Worm (Caenorhabditis elegans): ENCODE data around the gene hpx-2.

DNA sequence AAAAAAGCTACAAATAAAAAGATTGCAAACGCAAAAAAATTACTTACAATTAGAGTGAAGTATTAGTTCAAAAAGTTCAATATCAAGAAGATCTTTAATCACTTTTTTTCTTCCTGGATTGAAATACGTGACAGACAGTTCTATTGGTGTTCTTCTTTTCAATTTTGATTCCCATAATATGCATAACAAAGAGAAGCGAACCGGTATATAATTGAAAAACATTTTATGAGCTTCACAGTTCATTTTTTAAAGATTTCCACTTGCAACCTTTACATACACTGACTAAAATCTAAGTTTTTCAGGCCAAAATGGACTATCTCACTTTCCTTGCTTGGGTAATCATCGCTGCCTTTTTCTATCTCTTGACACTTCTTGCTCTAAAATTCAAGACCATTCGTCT lies 26.3 kb downstream of the hpx-2 start, which contains the start of gene T22G5.1:
- TF ChIP-seq F22D6.2 (tag; optimal IDR thresholded peaks at IDR 0.05) (no peak), snpc-4 (GFP tag; optimal IDR thresholded peaks at IDR 0.05) (no peak), snpc-4 (tag; optimal IDR thresholded peaks at IDR 0.05) (no peak), lin-35 (GFP tag; optimal IDR thresholded peaks at IDR 0.05) (no peak)
